Worm (Caenorhabditis elegans) whole organism, mixed stage, embryonic: Measurements from ENCODE around the gene C44E12.1.
A peak's percentile ranks its signal among the peaks of the same experiment; 100 is the strongest.

ENCODE experiments used
- M03D4.4 ChIP-seq: sonication (generic microtip); optimal IDR thresholded peaks from 2 replicates; lab custom pipeline; 2017; ENCODE audit warnings: mild to moderate bottlenecking, missing genetic modification characterization, missing compliant biosample characterization
- bed-3 ChIP-seq: fragments of 200-800 bp; sonication (Bioruptor generic); optimal IDR thresholded peaks from 3 replicates; lab custom pipeline; 2018; ENCODE audit warnings: mild to moderate bottlenecking, missing genetic modification characterization, moderate library complexity, missing compliant biosample characterization
- blmp-1 ChIP-seq: fragments of 150-350 bp; optimal IDR thresholded peaks from 2 replicates; lab custom pipeline; 2014; ENCODE audit warnings: missing biosample characterization, missing genetic modification characterization
- ceh-39 ChIP-seq: fragments of 150-350 bp; optimal IDR thresholded peaks from 2 replicates; lab custom pipeline; 2014; ENCODE audit warnings: missing biosample characterization, missing genetic modification characterization
- ceh-43 ChIP-seq: fragments of 200-800 bp; sonication (Bioruptor generic); optimal IDR thresholded peaks from 2 replicates; lab custom pipeline; 2018; ENCODE audit warnings: mild to moderate bottlenecking, missing genetic modification characterization, moderate library complexity, missing compliant biosample characterization
- ceh-83 ChIP-seq: fragments of 200-800 bp; sonication (Bioruptor generic); optimal IDR thresholded peaks from 2 replicates; lab custom pipeline; 2018; ENCODE audit warnings: mild to moderate bottlenecking, missing genetic modification characterization, missing compliant biosample characterization
- ces-1 ChIP-seq: fragments of 150-350 bp; optimal IDR thresholded peaks from 2 replicates; lab custom pipeline; 2014; ENCODE audit warnings: missing biosample characterization, missing genetic modification reagents, missing genetic modification characterization
- cnd-1 ChIP-seq: fragments of 200-800 bp; sonication (Bioruptor generic); optimal IDR thresholded peaks from 2 replicates; lab custom pipeline; 2018; ENCODE audit warnings: mild to moderate bottlenecking, missing genetic modification characterization, missing compliant biosample characterization
- drap-1 ChIP-seq: fragments of 200-800 bp; sonication (Bioruptor generic); optimal IDR thresholded peaks from 3 replicates; lab custom pipeline; 2018; ENCODE audit warnings: mild to moderate bottlenecking, missing genetic modification characterization, missing compliant biosample characterization
- elt-1 ChIP-seq: sonication (generic microtip); optimal IDR thresholded peaks from 2 replicates; lab custom pipeline; 2017; ENCODE audit warnings: missing genetic modification characterization, mild to moderate bottlenecking, missing compliant biosample characterization, antibody characterized with exemption, moderate library complexity, borderline replicate concordance; ENCODE audit not compliant: insufficient read depth
- elt-3 ChIP-seq: fragments of 150-350 bp; optimal IDR thresholded peaks from 2 replicates; lab custom pipeline; 2014; ENCODE audit warnings: missing biosample characterization, missing genetic modification characterization
- flh-1 ChIP-seq: fragments of 200-800 bp; sonication (Bioruptor generic); optimal IDR thresholded peaks from 2 replicates; lab custom pipeline; 2018; ENCODE audit warnings: mild to moderate bottlenecking, missing genetic modification characterization, moderate library complexity, missing compliant biosample characterization
- ham-2 ChIP-seq: fragments of 200-800 bp; sonication (Bioruptor generic); optimal IDR thresholded peaks from 2 replicates; lab custom pipeline; 2018; ENCODE audit warnings: mild to moderate bottlenecking, missing genetic modification characterization, missing compliant biosample characterization
- hlh-1 ChIP-seq: fragments of 150-350 bp; optimal IDR thresholded peaks from 2 replicates; lab custom pipeline; 2014; ENCODE audit warnings: missing biosample characterization, missing genetic modification reagents, missing genetic modification characterization
- lin-13 ChIP-seq: fragments of 150-350 bp; optimal IDR thresholded peaks from 2 replicates; lab custom pipeline; 2014; ENCODE audit warnings: missing biosample characterization, missing genetic modification characterization
- lin-32 ChIP-seq: fragments of 200-800 bp; sonication (Bioruptor generic); optimal IDR thresholded peaks from 2 replicates; lab custom pipeline; 2018; ENCODE audit warnings: mild to moderate bottlenecking, missing genetic modification characterization, missing compliant biosample characterization
- lsy-2 ChIP-seq: fragments of 150-350 bp; optimal IDR thresholded peaks from 2 replicates; lab custom pipeline; 2014; ENCODE audit warnings: missing biosample characterization, missing genetic modification characterization
- mab-5 ChIP-seq: fragments of 150-350 bp; optimal IDR thresholded peaks from 2 replicates; lab custom pipeline; 2014; ENCODE audit warnings: missing biosample characterization, missing genetic modification characterization
- mep-1 ChIP-seq: fragments of 150-350 bp; optimal IDR thresholded peaks from 2 replicates; lab custom pipeline; 2017; ENCODE audit warnings: missing biosample characterization, missing genetic modification reagents, missing genetic modification characterization, inconsistent platforms
- mls-2 ChIP-seq: sonication (generic microtip); optimal IDR thresholded peaks from 2 replicates; lab custom pipeline; 2016; ENCODE audit warnings: mild to moderate bottlenecking, missing genetic modification characterization, moderate library complexity, missing compliant biosample characterization
- nhr-12 ChIP-seq: fragments of 150-350 bp; optimal IDR thresholded peaks from 2 replicates; lab custom pipeline; 2014; ENCODE audit warnings: missing biosample characterization, missing genetic modification characterization
- nhr-2 ChIP-seq: fragments of 150-350 bp; optimal IDR thresholded peaks from 2 replicates; lab custom pipeline; 2014; ENCODE audit warnings: missing biosample characterization, missing genetic modification characterization
- nhr-237 ChIP-seq: fragments of 150-350 bp; optimal IDR thresholded peaks from 2 replicates; lab custom pipeline; 2014; ENCODE audit warnings: missing biosample characterization, missing genetic modification characterization
- nhr-76 ChIP-seq: sonication (generic microtip); optimal IDR thresholded peaks from 2 replicates; lab custom pipeline; 2017; ENCODE audit warnings: missing biosample characterization, missing genetic modification characterization
- pha-4 ChIP-seq: fragments of 150-350 bp; optimal IDR thresholded peaks from 2 replicates; lab custom pipeline; 2018; ENCODE audit warnings: missing biosample characterization, missing genetic modification reagents, missing genetic modification characterization
- sem-2 ChIP-seq: fragments of 200-800 bp; sonication (Bioruptor generic); optimal IDR thresholded peaks from 2 replicates; lab custom pipeline; 2018; ENCODE audit warnings: mild to moderate bottlenecking, missing genetic modification characterization, missing compliant biosample characterization
- snpc-4 ChIP-seq: fragments of 150-350 bp; optimal IDR thresholded peaks from 2 replicates; lab custom pipeline; 2014; ENCODE audit warnings: missing biosample characterization, missing genetic modification characterization
- sptf-1 ChIP-seq: sonication (generic microtip); optimal IDR thresholded peaks from 2 replicates; lab custom pipeline; 2017; ENCODE audit warnings: mild to moderate bottlenecking, missing genetic modification characterization, moderate library complexity, missing compliant biosample characterization
- tbx-8 ChIP-seq: fragments of 200-800 bp; sonication (Bioruptor generic); optimal IDR thresholded peaks from 2 replicates; lab custom pipeline; 2018; ENCODE audit warnings: mild to moderate bottlenecking, missing genetic modification characterization, moderate library complexity, missing compliant biosample characterization
- unc-120 ChIP-seq: sonication (generic microtip); optimal IDR thresholded peaks from 2 replicates; lab custom pipeline; 2017; ENCODE audit warnings: missing genetic modification characterization, missing compliant biosample characterization; ENCODE audit not compliant: poor library complexity, severe bottlenecking
- unc-39 ChIP-seq: fragments of 150-350 bp; optimal IDR thresholded peaks from 2 replicates; lab custom pipeline; 2014; ENCODE audit warnings: missing biosample characterization, missing genetic modification characterization
- unc-62 ChIP-seq: fragments of 150-350 bp; optimal IDR thresholded peaks from 2 replicates; lab custom pipeline; 2014; ENCODE audit warnings: missing biosample characterization, missing genetic modification reagents, missing genetic modification characterization
- zip-8 ChIP-seq: fragments of 150-350 bp; optimal IDR thresholded peaks from 2 replicates; lab custom pipeline; 2014; ENCODE audit warnings: missing biosample characterization, missing genetic modification characterization
- ztf-11 ChIP-seq: fragments of 150-350 bp; optimal IDR thresholded peaks from 2 replicates; lab custom pipeline; 2014; ENCODE audit warnings: missing biosample characterization, missing genetic modification characterization

Gene C44E12.1

ce11 chrX:7607982-7608381, 11.3 kb downstream of the C44E12.1 start, which contains the start of gene twk-17:
Gene twk-17 (minus strand): TSS chrX:7608082.
- TF ChIP-seq unc-62 (GFP tag; lab: Kevin White, UChicago) = no peak
- TF ChIP-seq ceh-83 (GFP tag; lab: Kevin White, UChicago) = no peak
- no peak for TF ChIP-seq nhr-76 (tag; lab: Kevin White, UChicago)
- no peak for TF ChIP-seq nhr-12
- TF ChIP-seq bed-3 = no peak
- no peak for TF ChIP-seq ham-2
- no peak for TF ChIP-seq ceh-43 (GFP tag; lab: Kevin White, UChicago)
- TF ChIP-seq unc-39 = no peak
- no peak for TF ChIP-seq elt-1 (tag; lab: Kevin White, UChicago)
- no peak for TF ChIP-seq mep-1 (tag; lab: Kevin White, UChicago)
- no peak for TF ChIP-seq flh-1
- TF ChIP-seq M03D4.4 (tag; lab: Kevin White, UChicago) = no peak
- TF ChIP-seq lsy-2 (tag; lab: Kevin White, UChicago) = no peak
- TF ChIP-seq unc-120 (tag; lab: Kevin White, UChicago) = no peak

ce11 chrX:7614466-7614865, 17.7 kb downstream of the C44E12.1 start:
- TF ChIP-seq sptf-1 (tag; lab: Kevin White, UChicago) (no peak), pha-4 (no peak), ztf-11 (no peak), zip-8 (tag; lab: Kevin White, UChicago) (no peak), nhr-2 (tag; lab: Kevin White, UChicago) (no peak), lin-13 (tag; lab: Kevin White, UChicago) (no peak), M03D4.4 (tag; lab: Kevin White, UChicago) (no peak), elt-3 (tag; lab: Kevin White, UChicago) (no peak), blmp-1 (no peak), flh-1 (no peak), tbx-8 (no peak), drap-1 (GFP tag; lab: Kevin White, UChicago) (no peak), ces-1 (GFP tag; lab: Kevin White, UChicago) (no peak), nhr-12 (no peak), mep-1 (tag; lab: Kevin White, UChicago) (no peak), cnd-1 (tag; lab: Kevin White, UChicago) (no peak), ceh-39 (tag; lab: Kevin White, UChicago) (no peak), mls-2 (tag; lab: Kevin White, UChicago) (no peak), nhr-237 (tag; lab: Kevin White, UChicago) (no peak)

- TF ChIP-seq ces-1 (GFP tag; lab: Kevin White, UChicago) = no peak
- no peak for TF ChIP-seq ztf-11
- no peak for TF ChIP-seq pha-4
- TF ChIP-seq lsy-2 (tag; lab: Kevin White, UChicago) = no peak
- no peak for TF ChIP-seq elt-3 (tag; lab: Kevin White, UChicago)
- no peak for TF ChIP-seq tbx-8
- TF ChIP-seq mls-2 (tag; lab: Kevin White, UChicago) = no peak
- TF ChIP-seq unc-39 = no peak
- TF ChIP-seq cnd-1 (tag; lab: Kevin White, UChicago) = no peak
- TF ChIP-seq sptf-1 (tag; lab: Kevin White, UChicago) = no peak
- TF ChIP-seq blmp-1 = no peak
- no peak for TF ChIP-seq bed-3
- TF ChIP-seq M03D4.4 (tag; lab: Kevin White, UChicago) = no peak
- no peak for TF ChIP-seq flh-1
- TF ChIP-seq mep-1 (tag; lab: Kevin White, UChicago) = no peak
- TF ChIP-seq unc-120 (tag; lab: Kevin White, UChicago) = no peak
- TF ChIP-seq lin-32 (GFP tag; lab: Kevin White, UChicago) = no peak
- TF ChIP-seq ceh-43 (GFP tag; lab: Kevin White, UChicago) = no peak
- no peak for TF ChIP-seq ham-2
Measured at ce11 chrX:7627351-7627750, 30.6 kb downstream of the C44E12.1 start, which contains the start of gene nlp-61. Gene nlp-61 (plus strand): TSS chrX:7627651.

ce11 chrX:7636037-7636436, 39.3 kb downstream of the C44E12.1 start:
- TF ChIP-seq hlh-1 (tag; lab: Kevin White, UChicago) (peak; percentile 39), flh-1 (no peak), mep-1 (tag; lab: Kevin White, UChicago) (no peak)

ce11 chrX:7638790-7639189, 42.1 kb downstream of the C44E12.1 start:
- TF ChIP-seq unc-62 (GFP tag; lab: Kevin White, UChicago) (no peak), lin-13 (tag; lab: Kevin White, UChicago) (no peak), flh-1 (no peak), hlh-1 (tag; lab: Kevin White, UChicago) (no peak), M03D4.4 (tag; lab: Kevin White, UChicago) (no peak), sem-2 (GFP tag; lab: Kevin White, UChicago) (no peak), nhr-76 (tag; lab: Kevin White, UChicago) (no peak), mab-5 (tag; lab: Kevin White, UChicago) (no peak), lin-32 (GFP tag; lab: Kevin White, UChicago) (no peak), bed-3 (no peak), cnd-1 (tag; lab: Kevin White, UChicago) (no peak), nhr-2 (tag; lab: Kevin White, UChicago) (no peak), sptf-1 (tag; lab: Kevin White, UChicago) (no peak), snpc-4 (tag; lab: Kevin White, UChicago) (no peak), ceh-39 (tag; lab: Kevin White, UChicago) (no peak), nhr-12 (no peak), mep-1 (tag; lab: Kevin White, UChicago) (no peak), drap-1 (GFP tag; lab: Kevin White, UChicago) (no peak), elt-1 (tag; lab: Kevin White, UChicago) (no peak)
